Worm (Caenorhabditis elegans) whole organism, L3 larva: Measurements from ENCODE around the gene F41B5.12.

Experiments
- R02D3.7 ChIP-seq: fragments of 150-350 bp; optimal IDR thresholded peaks from 2 replicates; lab custom pipeline; 2014; ENCODE audit warnings: missing biosample characterization, missing genetic modification characterization
- aly-2 ChIP-seq: fragments of 150-350 bp; optimal IDR thresholded peaks from 2 replicates; lab custom pipeline; 2014; ENCODE audit warnings: missing biosample characterization, missing genetic modification characterization
- ama-1 ChIP-seq: fragments of 150-350 bp; optimal IDR thresholded peaks from 2 replicates; lab custom pipeline; 2018
- elt-3 ChIP-seq, 3 experiments: fragments of 150-350 bp in 1 of 3; sonication (generic microtip) in 2 of 3; optimal IDR thresholded peaks; 2 replicates in 2 of 3; 4 replicates in 1 of 3; lab custom pipeline; 2014 to 2017; ENCODE audit warnings: missing biosample characterization in 3 of 3, missing genetic modification characterization in 3 of 3
- mdl-1 ChIP-seq: fragments of 150-350 bp; optimal IDR thresholded peaks from 2 replicates; lab custom pipeline; 2014; ENCODE audit warnings: missing biosample characterization, missing genetic modification characterization
- nhr-11 ChIP-seq: fragments of 150-350 bp; optimal IDR thresholded peaks from 2 replicates; lab custom pipeline; 2014; ENCODE audit warnings: missing biosample characterization, missing genetic modification characterization
- nhr-23 ChIP-seq: fragments of 150-350 bp; optimal IDR thresholded peaks from 2 replicates; lab custom pipeline; 2014; ENCODE audit warnings: missing biosample characterization, missing genetic modification reagents, missing genetic modification characterization
- nhr-237 ChIP-seq: fragments of 150-350 bp; optimal IDR thresholded peaks from 2 replicates; lab custom pipeline; 2014; ENCODE audit warnings: missing biosample characterization, missing genetic modification characterization
- nhr-28 ChIP-seq: fragments of 150-350 bp; optimal IDR thresholded peaks from 2 replicates; lab custom pipeline; 2014; ENCODE audit warnings: missing biosample characterization, missing genetic modification characterization
- pqm-1 ChIP-seq: fragments of 150-350 bp; optimal IDR thresholded peaks from 2 replicates; lab custom pipeline; 2017; ENCODE audit warnings: missing biosample characterization, missing genetic modification characterization, inconsistent platforms
- zag-1 ChIP-seq: fragments of 150-350 bp; optimal IDR thresholded peaks from 2 replicates; lab custom pipeline; 2014; ENCODE audit warnings: missing biosample characterization, missing genetic modification characterization

DNA sequence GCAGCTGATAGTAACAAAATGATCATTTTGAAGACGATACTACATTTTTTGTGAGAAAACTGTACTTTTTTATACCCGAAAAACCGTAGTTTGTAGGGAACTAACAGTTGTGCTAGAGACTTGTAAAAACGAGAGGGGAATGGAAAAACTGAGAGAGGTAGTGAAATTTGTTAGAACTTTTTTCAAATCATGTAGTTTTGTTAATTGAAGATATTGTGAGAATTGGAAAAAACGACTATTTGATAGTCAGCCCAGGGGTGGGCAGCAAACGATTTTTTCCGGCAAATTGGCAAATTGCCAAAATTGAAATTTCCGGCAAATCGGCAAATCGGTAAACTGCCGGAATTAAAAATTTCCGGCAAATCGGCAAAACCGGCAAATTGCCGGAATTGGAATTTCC, 11.4 kb upstream of the F41B5.12 start, which contains the start of gene cyp-33C6:
- TF ChIP-seq R02D3.7 (tag; lab: Kevin White, UChicago) = no peak
- no peak for TF ChIP-seq ama-1 (lab: Kevin White, UChicago)
- TF ChIP-seq mdl-1 = no peak
- TF ChIP-seq nhr-28 (tag; lab: Kevin White, UChicago) = no peak
- TF ChIP-seq elt-3 (tag; optimal IDR thresholded peaks at IDR 0.05; lab: Kevin White, UChicago) = no peak
- TF ChIP-seq zag-1 (tag; lab: Kevin White, UChicago) = no peak
- no peak for TF ChIP-seq pqm-1 (tag; lab: Kevin White, UChicago)
- no peak for TF ChIP-seq nhr-23 (tag; lab: Kevin White, UChicago)
- TF ChIP-seq nhr-237 = no peak
- no peak for TF ChIP-seq aly-2 (tag; lab: Kevin White, UChicago)
- TF ChIP-seq nhr-11 (tag; lab: Kevin White, UChicago) = no peak
